Worm (Caenorhabditis elegans) whole organism, L4/young adult: Measurements from ENCODE around the gene mab-5.

Source experiments
- dao-5 ChIP-seq: sonication (generic microtip); optimal IDR thresholded peaks from 2 replicates; lab custom pipeline; 2016; ENCODE audit warnings: missing genotype, missing genetic modification characterization, moderate library complexity, missing compliant biosample characterization
- him-1 ChIP-seq: sonication (generic microtip); optimal IDR thresholded peaks from 2 replicates; lab custom pipeline; 2016; ENCODE audit warnings: missing genotype, missing genetic modification reagents, missing genetic modification characterization, missing compliant biosample characterization

- no peak for TF ChIP-seq dao-5 (tag; lab: Kevin White, UChicago)
- no peak for TF ChIP-seq him-1 (tag; lab: Kevin White, UChicago)
These were observed 2.6 kb downstream of the mab-5 start for ce11 chrIII:7780566-7781238.
